Worm (Caenorhabditis elegans) whole organism, late embryonic: Measurements from ENCODE around the gene chil-21.

ENCODE experiments used
- ama-1 ChIP-seq: fragments of 150-350 bp; optimal IDR thresholded peaks from 2 replicates; lab custom pipeline; 2014
- ceh-14 ChIP-seq: sonication (generic microtip); optimal IDR thresholded peaks from 2 replicates; lab custom pipeline; 2016; ENCODE audit warnings: missing genotype, missing genetic modification characterization, missing compliant biosample characterization
- elt-2 ChIP-seq: sonication (generic microtip); optimal IDR thresholded peaks from 2 replicates; lab custom pipeline; 2016; ENCODE audit warnings: missing genetic modification reagents, missing genetic modification characterization, missing compliant biosample characterization
- eyg-1 ChIP-seq: sonication (generic microtip); optimal IDR thresholded peaks from 2 replicates; lab custom pipeline; 2016; ENCODE audit warnings: missing genotype, missing genetic modification characterization, missing compliant biosample characterization
- fkh-10 ChIP-seq: fragments of 150-350 bp; optimal IDR thresholded peaks from 2 replicates; lab custom pipeline; 2014; ENCODE audit warnings: missing biosample characterization, missing genetic modification reagents, missing genetic modification characterization
- madf-2 ChIP-seq: sonication (generic microtip); optimal IDR thresholded peaks from 2 replicates; lab custom pipeline; 2017; ENCODE audit warnings: missing genetic modification characterization, missing compliant biosample characterization
- nhr-11 ChIP-seq: fragments of 150-350 bp; optimal IDR thresholded peaks from 2 replicates; lab custom pipeline; 2014; ENCODE audit warnings: missing biosample characterization, missing genetic modification characterization
- npax-4 ChIP-seq: sonication (generic microtip); optimal IDR thresholded peaks from 2 replicates; lab custom pipeline; 2016; ENCODE audit warnings: missing genetic modification characterization, missing compliant biosample characterization
- pag-3 ChIP-seq: sonication (generic microtip); optimal IDR thresholded peaks from 2 replicates; lab custom pipeline; 2016; ENCODE audit warnings: missing compliant biosample characterization, missing genetic modification characterization, borderline replicate concordance
- pha-2 ChIP-seq: sonication (generic microtip); optimal IDR thresholded peaks from 2 replicates; lab custom pipeline; 2017; ENCODE audit warnings: mild to moderate bottlenecking, missing genetic modification characterization, missing compliant biosample characterization
- pha-4 ChIP-seq: fragments of 150-350 bp; optimal IDR thresholded peaks from 2 replicates; lab custom pipeline; 2018; ENCODE audit warnings: missing biosample characterization, missing genetic modification reagents, missing genetic modification characterization
- syd-9 ChIP-seq: sonication (generic microtip); optimal IDR thresholded peaks from 2 replicates; lab custom pipeline; 2016; ENCODE audit warnings: mild to moderate bottlenecking, missing genetic modification characterization, moderate library complexity, missing compliant biosample characterization
- tbx-2 ChIP-seq: sonication (generic microtip); optimal IDR thresholded peaks from 2 replicates; lab custom pipeline; 2016; ENCODE audit warnings: missing genetic modification characterization, missing compliant biosample characterization

- TF ChIP-seq syd-9 (tag; lab: Kevin White, UChicago), result no peak
- TF ChIP-seq eyg-1 (tag; lab: Kevin White, UChicago), result no peak
- TF ChIP-seq fkh-10, result no peak
- TF ChIP-seq tbx-2 (tag; lab: Kevin White, UChicago), result no peak
- no peak for TF ChIP-seq ama-1 (lab: Kevin White, UChicago)
- TF ChIP-seq pag-3 (tag; lab: Kevin White, UChicago), result no peak
- no peak for TF ChIP-seq nhr-11 (tag; lab: Kevin White, UChicago)
- TF ChIP-seq ceh-14, result no peak
- TF ChIP-seq pha-4 (tag; lab: Kevin White, UChicago), result no peak
- TF ChIP-seq madf-2 (tag; lab: Kevin White, UChicago), result no peak
- no peak for TF ChIP-seq elt-2 (tag; lab: Kevin White, UChicago)
- TF ChIP-seq npax-4, result no peak
- TF ChIP-seq pha-2, result no peak
Observed at ce11 chrII:9501955-9502354, 40.2 kb upstream of the chil-21 start.
